Worm (Caenorhabditis elegans) whole organism, L2 larva: ENCODE measurements around the gene srh-166.

Experiments
- ZK546.5 ChIP-seq: sonication (generic microtip); optimal IDR thresholded peaks from 2 replicates; lab custom pipeline; 2017; ENCODE audit warnings: missing biosample characterization, missing genetic modification characterization
- alr-1 ChIP-seq: fragments of 150-350 bp; optimal IDR thresholded peaks from 2 replicates; lab custom pipeline; 2014; ENCODE audit warnings: missing biosample characterization, missing genetic modification characterization
- ceh-82 ChIP-seq: fragments of 150-350 bp; optimal IDR thresholded peaks from 2 replicates; lab custom pipeline; 2014; ENCODE audit warnings: missing biosample characterization, missing genetic modification characterization
- dmd-4 ChIP-seq: sonication (generic microtip); optimal IDR thresholded peaks from 2 replicates; lab custom pipeline; 2017; ENCODE audit warnings: missing biosample characterization, missing genetic modification characterization
- mdl-1 ChIP-seq, 2 experiments: fragments of 150-350 bp in 1 of 2; sonication (generic microtip) in 1 of 2; optimal IDR thresholded peaks; 2 replicates each; lab custom pipeline; 2017; ENCODE audit warnings: missing biosample characterization in 2 of 2, missing genetic modification characterization in 2 of 2
- unc-39 ChIP-seq: fragments of 150-350 bp; optimal IDR thresholded peaks from 2 replicates; lab custom pipeline; 2014; ENCODE audit warnings: missing biosample characterization, missing genetic modification characterization

DNA sequence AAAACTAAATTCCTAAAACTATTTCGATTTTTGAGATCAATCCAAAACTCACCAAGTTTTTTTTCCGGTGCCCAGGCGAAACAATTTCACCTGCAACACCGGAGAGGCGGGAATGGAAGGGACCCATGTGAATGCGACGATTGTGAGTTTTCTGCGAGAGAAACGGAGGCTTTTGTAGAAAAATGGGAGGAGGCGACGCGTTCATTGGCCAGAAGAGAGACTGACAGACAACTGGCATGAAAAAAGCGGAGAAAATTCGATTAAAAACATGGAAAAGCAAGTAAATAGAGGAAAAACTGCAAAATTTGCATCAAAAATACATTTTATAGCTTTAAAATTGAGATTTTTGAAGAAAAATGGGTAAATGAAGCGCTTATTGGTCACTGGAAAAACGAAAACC, 49.8 kb downstream of the srh-166 start, which contains the start of gene B0250.7:
- no peak for TF ChIP-seq alr-1 (tag; lab: Kevin White, UChicago)
- no peak for TF ChIP-seq ZK546.5 (tag; lab: Kevin White, UChicago)
- TF ChIP-seq unc-39: no peak
- no peak for TF ChIP-seq dmd-4 (tag; lab: Kevin White, UChicago)
- TF ChIP-seq ceh-82 (tag; lab: Kevin White, UChicago): no peak
- TF ChIP-seq mdl-1 (tag; optimal IDR thresholded peaks at IDR 0.05; lab: Kevin White, UChicago): no peak
